Worm (Caenorhabditis elegans) whole organism, L3 larva: ENCODE results near the gene taf-6.2.

Experiments used
- ama-1 ChIP-seq: fragments of 150-350 bp; optimal IDR thresholded peaks from 2 replicates; lab custom pipeline; 2018
- elt-1 ChIP-seq: fragments of 150-350 bp; optimal IDR thresholded peaks from 2 replicates; lab custom pipeline; 2014; ENCODE audit warnings: missing biosample characterization, missing genetic modification characterization
- elt-2 ChIP-seq: sonication (generic microtip); optimal IDR thresholded peaks from 2 replicates; lab custom pipeline; 2016; ENCODE audit warnings: missing genetic modification reagents, mild to moderate bottlenecking, missing genetic modification characterization, missing compliant biosample characterization
- lin-39 ChIP-seq: fragments of 150-350 bp; optimal IDR thresholded peaks from 2 replicates; lab custom pipeline; 2018; ENCODE audit warnings: missing biosample characterization, missing genetic modification reagents, missing genetic modification characterization
- nhr-11 ChIP-seq: fragments of 150-350 bp; optimal IDR thresholded peaks from 2 replicates; lab custom pipeline; 2014; ENCODE audit warnings: missing biosample characterization, missing genetic modification characterization
- nhr-237 ChIP-seq: fragments of 150-350 bp; optimal IDR thresholded peaks from 2 replicates; lab custom pipeline; 2014; ENCODE audit warnings: missing biosample characterization, missing genetic modification characterization
- pqm-1 ChIP-seq: fragments of 150-350 bp; optimal IDR thresholded peaks from 2 replicates; lab custom pipeline; 2017; ENCODE audit warnings: missing biosample characterization, missing genetic modification characterization, inconsistent platforms
- skn-1 ChIP-seq: fragments of 150-350 bp; optimal IDR thresholded peaks from 2 replicates; lab custom pipeline; 2014; ENCODE audit warnings: missing biosample characterization, missing genetic modification characterization
- unc-62 ChIP-seq: fragments of 150-350 bp; sonication (generic microtip); optimal IDR thresholded peaks from 4 replicates; lab custom pipeline; 2014; ENCODE audit warnings: missing biosample characterization, missing genetic modification reagents, missing genetic modification characterization

DNA sequence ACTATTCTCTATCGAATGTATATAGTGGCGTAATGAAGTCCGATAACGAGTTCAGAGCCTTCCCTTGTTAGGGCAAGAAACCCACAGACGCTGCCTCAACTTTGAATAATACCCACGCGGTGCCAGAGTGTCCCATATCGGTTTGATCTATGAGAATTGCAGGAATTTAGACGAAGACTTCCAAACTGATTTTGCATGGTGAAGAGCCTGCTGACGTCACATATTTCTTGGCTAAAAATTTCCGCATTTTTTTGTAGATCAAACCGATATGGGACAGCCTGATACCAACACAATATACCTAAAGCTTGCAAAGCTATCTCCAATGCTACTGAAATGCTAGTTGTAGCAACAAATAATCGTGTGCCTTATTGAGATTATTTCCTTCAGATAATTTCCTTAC lies 47.3 kb upstream of the taf-6.2 start:
- TF ChIP-seq lin-39 (tag; lab: Kevin White, UChicago) (no peak), pqm-1 (tag; lab: Kevin White, UChicago) (no peak), elt-1 (tag; lab: Kevin White, UChicago) (no peak), nhr-11 (tag; lab: Kevin White, UChicago) (no peak), nhr-237 (tag; lab: Kevin White, UChicago) (no peak), ama-1 (lab: Kevin White, UChicago) (no peak), skn-1 (no peak), elt-2 (tag; lab: Kevin White, UChicago) (no peak), unc-62 (GFP tag; lab: Kevin White, UChicago) (no peak)
